Worm (Caenorhabditis elegans) whole organism, L2 larva: ENCODE measurements around the gene Y49E10.10.
"Not testable (repeated sequence)": the region's sequence is repeated elsewhere in the genome, so short reads cannot be mapped to it uniquely, and the experiment has no call there.

Experiments
- C34F6.9 ChIP-seq: fragments of 150-350 bp; optimal IDR thresholded peaks from 2 replicates; lab custom pipeline; 2014; ENCODE audit warnings: missing biosample characterization, missing genetic modification characterization
- F13H6.1 ChIP-seq: sonication (generic microtip); optimal IDR thresholded peaks from 2 replicates; lab custom pipeline; 2016; ENCODE audit warnings: missing genetic modification characterization, missing compliant biosample characterization
- Y55F3AM.14 ChIP-seq: fragments of 200-800 bp; sonication (Bioruptor generic); optimal IDR thresholded peaks from 2 replicates; lab custom pipeline; 2018; ENCODE audit warnings: mild to moderate bottlenecking, missing genetic modification characterization, missing compliant biosample characterization
- ZK546.5 ChIP-seq: sonication (generic microtip); optimal IDR thresholded peaks from 2 replicates; lab custom pipeline; 2017; ENCODE audit warnings: missing biosample characterization, missing genetic modification characterization
- aly-2 ChIP-seq: fragments of 150-350 bp; optimal IDR thresholded peaks from 2 replicates; lab custom pipeline; 2014; ENCODE audit warnings: missing biosample characterization, missing genetic modification characterization
- ama-1 ChIP-seq: fragments of 150-350 bp; optimal IDR thresholded peaks from 2 replicates; lab custom pipeline; 2018; ENCODE audit warnings: inconsistent platforms
- blmp-1 ChIP-seq: sonication (generic microtip); optimal IDR thresholded peaks from 2 replicates; lab custom pipeline; 2017; ENCODE audit warnings: missing genetic modification characterization, mild to moderate bottlenecking, missing compliant biosample characterization, antibody characterized with exemption, moderate library complexity; ENCODE audit not compliant: insufficient read depth
- ceh-16 ChIP-seq: fragments of 150-350 bp; optimal IDR thresholded peaks from 2 replicates; lab custom pipeline; 2014; ENCODE audit warnings: missing biosample characterization, missing genetic modification characterization
- crh-2 ChIP-seq: sonication (generic microtip); optimal IDR thresholded peaks from 2 replicates; lab custom pipeline; 2017; ENCODE audit warnings: missing biosample characterization, missing genetic modification characterization
- dmd-4 ChIP-seq: sonication (generic microtip); optimal IDR thresholded peaks from 2 replicates; lab custom pipeline; 2017; ENCODE audit warnings: missing biosample characterization, missing genetic modification characterization
- egl-27 ChIP-seq: sonication (generic microtip); optimal IDR thresholded peaks from 3 replicates; lab custom pipeline; 2017; ENCODE audit warnings: missing biosample characterization, missing genetic modification reagents, missing genetic modification characterization
- elt-1 ChIP-seq: fragments of 150-350 bp; optimal IDR thresholded peaks from 2 replicates; lab custom pipeline; 2014; ENCODE audit warnings: missing biosample characterization, missing genetic modification characterization
- elt-3 ChIP-seq: sonication (generic microtip); optimal IDR thresholded peaks from 2 replicates; lab custom pipeline; 2017; ENCODE audit warnings: missing biosample characterization, missing genetic modification characterization
- fos-1 ChIP-seq: fragments of 150-350 bp; optimal IDR thresholded peaks from 2 replicates; lab custom pipeline; 2014; ENCODE audit warnings: missing biosample characterization, missing genetic modification characterization
- gmeb-1 ChIP-seq: fragments of 150-350 bp; optimal IDR thresholded peaks from 2 replicates; lab custom pipeline; 2014; ENCODE audit warnings: missing biosample characterization, missing genetic modification characterization
- lin-11 ChIP-seq: fragments of 150-350 bp; sonication (generic microtip); optimal IDR thresholded peaks from 2 replicates; lab custom pipeline; 2014; ENCODE audit warnings: missing biosample characterization, missing genetic modification characterization, inconsistent platforms, mixed read lengths
- lin-13 ChIP-seq: fragments of 150-350 bp; optimal IDR thresholded peaks from 2 replicates; lab custom pipeline; 2014; ENCODE audit warnings: missing biosample characterization, missing genetic modification reagents, missing genetic modification characterization
- lin-39 ChIP-seq: fragments of 150-350 bp; optimal IDR thresholded peaks from 2 replicates; lab custom pipeline; 2014; ENCODE audit warnings: missing biosample characterization, missing genetic modification reagents, missing genetic modification characterization
- lsy-2 ChIP-seq, 2 experiments: fragments of 150-350 bp in 1 of 2; sonication (generic microtip) in 1 of 2; optimal IDR thresholded peaks; 2 replicates each; lab custom pipeline; 2014 to 2017; ENCODE audit warnings: missing biosample characterization in 2 of 2, missing genetic modification characterization in 2 of 2
- mab-5 ChIP-seq: fragments of 150-350 bp; optimal IDR thresholded peaks from 2 replicates; lab custom pipeline; 2014; ENCODE audit warnings: missing biosample characterization, missing genetic modification characterization
- mbf-1 ChIP-seq: sonication (generic microtip); optimal IDR thresholded peaks from 2 replicates; lab custom pipeline; 2017; ENCODE audit warnings: missing biosample characterization, missing genetic modification characterization
- nhr-11 ChIP-seq: fragments of 150-350 bp; optimal IDR thresholded peaks from 2 replicates; lab custom pipeline; 2014; ENCODE audit warnings: missing biosample characterization, missing genetic modification characterization
- nhr-12 ChIP-seq: fragments of 150-350 bp; optimal IDR thresholded peaks from 2 replicates; lab custom pipeline; 2014; ENCODE audit warnings: missing biosample characterization, missing genetic modification characterization
- nhr-129 ChIP-seq: fragments of 150-350 bp; optimal IDR thresholded peaks from 2 replicates; lab custom pipeline; 2014; ENCODE audit warnings: missing biosample characterization, missing genetic modification characterization
- nhr-21 ChIP-seq: fragments of 150-350 bp; optimal IDR thresholded peaks from 2 replicates; lab custom pipeline; 2014; ENCODE audit warnings: missing biosample characterization, missing genetic modification characterization
- nhr-23 ChIP-seq: fragments of 150-350 bp; optimal IDR thresholded peaks from 2 replicates; lab custom pipeline; 2014; ENCODE audit warnings: missing biosample characterization, missing genetic modification reagents, missing genetic modification characterization
- nhr-237 ChIP-seq: fragments of 150-350 bp; optimal IDR thresholded peaks from 2 replicates; lab custom pipeline; 2014; ENCODE audit warnings: missing biosample characterization, missing genetic modification characterization
- nhr-25 ChIP-seq: fragments of 150-350 bp; sonication (generic microtip); optimal IDR thresholded peaks from 3 replicates; lab custom pipeline; 2014; ENCODE audit warnings: missing biosample characterization, missing genetic modification characterization
- nhr-6 ChIP-seq: fragments of 150-350 bp; optimal IDR thresholded peaks from 2 replicates; lab custom pipeline; 2014; ENCODE audit warnings: missing biosample characterization, missing genetic modification characterization
- nhr-77 ChIP-seq: fragments of 150-350 bp; optimal IDR thresholded peaks from 2 replicates; lab custom pipeline; 2014; ENCODE audit warnings: missing biosample characterization, missing genetic modification characterization
- peb-1 ChIP-seq: fragments of 150-350 bp; optimal IDR thresholded peaks from 2 replicates; lab custom pipeline; 2014; ENCODE audit warnings: missing biosample characterization, missing genetic modification characterization
- sem-4 ChIP-seq: fragments of 150-350 bp; optimal IDR thresholded peaks from 2 replicates; lab custom pipeline; 2014; ENCODE audit warnings: missing biosample characterization, missing genetic modification reagents, missing genetic modification characterization
- skn-1 ChIP-seq: sonication (generic microtip); optimal IDR thresholded peaks from 2 replicates; lab custom pipeline; 2017; ENCODE audit warnings: missing biosample characterization, missing genetic modification characterization
- sma-3 ChIP-seq: sonication (generic microtip); optimal IDR thresholded peaks from 2 replicates; lab custom pipeline; 2016; ENCODE audit warnings: missing genetic modification reagents, missing genetic modification characterization, missing compliant biosample characterization
- sma-9 ChIP-seq, 2 experiments: fragments of 150-350 bp in 1 of 2; sonication (generic microtip) in 1 of 2; optimal IDR thresholded peaks; 2 replicates each; lab custom pipeline; 2014 to 2016; ENCODE audit warnings: missing genetic modification characterization in 2 of 2, mild to moderate bottlenecking in 1 of 2, missing biosample characterization in 1 of 2, missing compliant biosample characterization in 1 of 2, missing genetic modification reagents in 1 of 2, moderate library complexity in 1 of 2
- snpc-4 ChIP-seq: fragments of 150-350 bp; optimal IDR thresholded peaks from 2 replicates; lab custom pipeline; 2014; ENCODE audit warnings: missing biosample characterization, missing genetic modification characterization
- unc-39 ChIP-seq: fragments of 150-350 bp; optimal IDR thresholded peaks from 2 replicates; lab custom pipeline; 2014; ENCODE audit warnings: missing biosample characterization, missing genetic modification characterization
- unc-55 ChIP-seq: fragments of 150-350 bp; sonication (generic microtip); optimal IDR thresholded peaks from 3 replicates; lab custom pipeline; 2014; ENCODE audit warnings: missing biosample characterization, missing genetic modification reagents, missing genetic modification characterization
- unc-62 ChIP-seq: fragments of 150-350 bp; optimal IDR thresholded peaks from 2 replicates; lab custom pipeline; 2014; ENCODE audit warnings: missing biosample characterization, missing genetic modification reagents, missing genetic modification characterization
- ztf-1 ChIP-seq: fragments of 200-800 bp; sonication (Bioruptor generic); conservative IDR thresholded peaks from 2 replicates; pipeline ENCODE4 v1.3.6; 2022; ENCODE audit warnings: missing genetic modification characterization, missing compliant biosample characterization
- ztf-11 ChIP-seq: sonication (generic microtip); optimal IDR thresholded peaks from 2 replicates; lab custom pipeline; 2017; ENCODE audit warnings: missing biosample characterization, missing genetic modification characterization

Y49E10.10 gene

DNA sequence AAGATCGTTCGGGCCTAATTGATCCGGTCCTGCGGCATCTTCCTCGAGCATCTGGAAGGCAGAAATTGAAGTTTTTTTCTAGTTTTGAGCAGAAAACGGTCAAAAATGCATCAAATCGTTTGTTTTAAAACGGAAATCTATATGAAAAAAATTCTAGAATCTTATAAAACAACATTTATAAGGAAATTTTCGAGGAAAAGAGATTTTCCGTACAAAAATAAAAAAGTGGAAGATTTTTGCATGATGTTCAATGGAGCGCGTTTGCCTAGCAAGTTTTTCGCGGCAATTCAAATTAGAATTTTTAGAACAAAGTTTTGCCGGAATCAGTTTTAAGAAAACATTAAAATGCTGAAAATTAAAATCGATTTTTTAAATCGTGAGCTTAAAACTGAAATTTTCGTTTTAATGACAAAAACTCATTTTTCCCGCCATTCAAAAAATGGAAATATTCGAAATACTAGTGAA, 18.0 kb upstream of the Y49E10.10 start, which contains the start of gene pph-4.2:
pph-4.2 (minus strand) TSS at position 51 of the 465 bp plus-strand sequence.
- peak; percentile 92 for TF ChIP-seq gmeb-1
- peak; percentile 45 for TF ChIP-seq sem-4 (tag; lab: Kevin White, UChicago)
- TF ChIP-seq nhr-21, result no peak
- peak; percentile 62 for TF ChIP-seq C34F6.9 (tag; lab: Kevin White, UChicago)
- TF ChIP-seq crh-2 (tag; lab: Kevin White, UChicago), result peak; percentile 1
- TF ChIP-seq lsy-2 (tag; optimal IDR thresholded peaks at IDR 0.05; lab: Kevin White, UChicago), result peak in 1 of 2 experiments; percentile 63
- peak; percentile 76 for TF ChIP-seq unc-55 (GFP tag; lab: Kevin White, UChicago)
- TF ChIP-seq elt-1, result no peak
- no peak for TF ChIP-seq unc-39 (tag; lab: Kevin White, UChicago)
- peak; percentile 7 for TF ChIP-seq lin-13

DNA sequence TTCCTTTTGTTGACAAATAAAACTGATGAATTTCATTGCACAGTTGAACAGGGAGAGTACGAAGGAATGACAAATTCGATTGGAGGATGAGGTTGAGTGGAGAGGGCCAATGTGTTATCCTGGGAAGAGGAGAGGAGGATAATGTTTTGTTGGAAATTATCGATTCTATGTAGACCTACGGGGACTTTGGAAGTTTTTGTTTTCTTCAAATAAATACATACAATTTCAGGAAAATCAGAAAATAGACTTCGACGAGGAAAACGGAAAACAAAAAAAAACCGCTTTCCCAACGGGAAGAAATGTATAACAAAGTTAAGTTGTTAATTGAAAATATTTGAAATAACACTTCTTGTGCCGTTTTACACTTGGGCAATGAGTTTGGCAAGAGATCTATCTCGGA, 11.6 kb upstream of the Y49E10.10 start, which contains the start of gene Y49E10.4:
Y49E10.4 (minus strand) TSS at position 101 of the 400 bp plus-strand sequence.
- not testable (repeated sequence) for TF ChIP-seq unc-39, mab-5, dmd-4 (tag; lab: Kevin White, UChicago)

DNA sequence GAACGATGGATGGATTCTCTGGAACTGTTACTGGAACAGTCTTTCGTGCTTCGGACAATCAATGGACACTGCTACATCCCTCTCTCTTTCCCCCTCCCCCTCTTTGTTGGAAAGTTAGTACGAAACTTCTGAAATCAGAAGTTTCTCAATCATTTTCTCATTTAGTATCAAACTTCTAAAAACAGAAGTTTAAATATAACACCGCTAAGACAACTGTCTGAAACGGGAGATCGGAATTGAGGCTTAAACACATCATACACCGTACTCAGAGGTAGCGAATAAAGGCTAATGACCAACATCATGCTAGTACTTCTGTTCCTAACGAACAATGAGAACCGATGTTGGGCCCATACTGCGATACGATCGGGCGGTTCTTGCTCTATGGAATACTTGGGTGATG, 8.7 kb upstream of the Y49E10.10 start, which contains the start of gene Y49E10.30:
Y49E10.30 (plus strand) TSS at position 301 of the 400 bp plus-strand sequence.
- not testable (repeated sequence) for TF ChIP-seq ztf-11; ceh-16 (tag; lab: Kevin White, UChicago); unc-39 (tag; lab: Kevin White, UChicago)

ce11 chrIII:12388106-12388505, 7.2 kb upstream of the Y49E10.10 start:
- TF ChIP-seq lin-39, result no peak
- TF ChIP-seq aly-2 (tag; lab: Kevin White, UChicago), result no peak
- no peak for TF ChIP-seq unc-55 (GFP tag; lab: Kevin White, UChicago)
- TF ChIP-seq lin-11 (tag; lab: Kevin White, UChicago), result no peak
- TF ChIP-seq nhr-129 (tag; lab: Kevin White, UChicago), result no peak
- no peak for TF ChIP-seq nhr-23 (tag; lab: Kevin White, UChicago)
- no peak for TF ChIP-seq ZK546.5
- no peak for TF ChIP-seq nhr-21
- no peak for TF ChIP-seq ztf-11
- no peak for TF ChIP-seq sma-9 (GFP tag; optimal IDR thresholded peaks at IDR 0.05; lab: Kevin White, UChicago)
- no peak for TF ChIP-seq sma-9 (tag; optimal IDR thresholded peaks at IDR 0.05; lab: Kevin White, UChicago)
- TF ChIP-seq unc-62, result no peak
- TF ChIP-seq fos-1 (tag; lab: Kevin White, UChicago), result no peak
- TF ChIP-seq, all 48 proteins: peak for 0

DNA sequence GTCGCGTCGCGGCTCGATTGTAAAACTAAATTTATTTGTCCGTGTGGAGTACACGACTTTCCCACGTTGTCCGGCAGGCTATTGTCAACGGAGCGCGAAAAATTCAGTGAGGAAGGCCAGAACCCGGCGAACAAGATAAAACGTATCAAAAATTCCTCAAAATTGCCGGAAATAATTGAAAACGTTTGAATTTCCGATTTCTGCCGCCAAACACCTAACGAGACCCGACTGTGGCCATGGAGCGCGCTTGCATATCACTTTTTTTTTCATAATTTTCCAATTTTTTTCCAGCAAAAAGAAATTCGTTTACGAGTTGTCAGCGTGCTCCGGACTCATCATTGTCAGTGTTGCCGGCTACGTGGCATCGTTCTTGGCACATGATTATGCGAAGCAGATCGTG, 3.2 kb downstream of the Y49E10.10 start:
- TF ChIP-seq aly-2 (tag; lab: Kevin White, UChicago) (no peak), gmeb-1 (no peak)
- TF ChIP-seq, all 48 proteins: peak for 0

DNA sequence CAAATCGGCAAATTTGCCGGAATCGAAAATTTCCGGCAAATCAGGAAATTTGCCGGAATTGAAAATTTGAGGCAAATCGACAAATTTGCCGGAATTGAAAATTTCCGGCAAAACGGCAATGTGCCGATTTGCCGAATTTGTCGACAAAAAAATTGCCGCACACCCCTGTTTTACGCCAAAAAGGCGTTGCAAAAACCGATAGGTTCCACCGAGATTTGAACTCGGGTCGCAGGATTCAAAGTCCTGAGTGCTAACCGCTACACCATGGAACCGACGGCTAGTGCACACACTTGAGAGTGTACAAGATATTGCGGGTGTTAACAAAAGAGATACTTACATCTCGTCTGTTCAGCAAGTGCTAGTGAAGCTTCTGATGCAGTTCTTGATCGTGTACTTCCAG, 4.4 kb downstream of the Y49E10.10 start:
- TF ChIP-seq nhr-12 (tag; lab: Kevin White, UChicago) (no peak), nhr-77 (tag; lab: Kevin White, UChicago) (no peak), snpc-4 (tag; lab: Kevin White, UChicago) (no peak), crh-2 (tag; lab: Kevin White, UChicago) (no peak), blmp-1 (tag; lab: Kevin White, UChicago) (no peak), dmd-4 (tag; lab: Kevin White, UChicago) (no peak), nhr-11 (tag; lab: Kevin White, UChicago) (no peak), nhr-237 (tag; lab: Kevin White, UChicago) (no peak), F13H6.1 (tag; lab: Kevin White, UChicago) (no peak), nhr-6 (tag; lab: Kevin White, UChicago) (no peak), sma-3 (GFP tag; lab: Kevin White, UChicago) (peak; percentile 2), lin-13 (no peak), Y55F3AM.14 (GFP tag; lab: Kevin White, UChicago) (no peak), lsy-2 (tag; optimal IDR thresholded peaks at IDR 0.05; lab: Kevin White, UChicago) (peak in 1 of 2 experiments; percentile 12), nhr-129 (tag; lab: Kevin White, UChicago) (peak; percentile 59), egl-27 (no peak), nhr-23 (tag; lab: Kevin White, UChicago) (no peak), nhr-25 (tag; lab: Kevin White, UChicago) (no peak), sem-4 (tag; lab: Kevin White, UChicago) (no peak), gmeb-1 (no peak), peb-1 (tag; lab: Kevin White, UChicago) (no peak), unc-55 (GFP tag; lab: Kevin White, UChicago) (peak; percentile 6), sma-9 (GFP tag; optimal IDR thresholded peaks at IDR 0.05; lab: Kevin White, UChicago) (no peak), sma-9 (tag; optimal IDR thresholded peaks at IDR 0.05; lab: Kevin White, UChicago) (no peak), lin-11 (tag; lab: Kevin White, UChicago) (no peak), unc-39 (tag; lab: Kevin White, UChicago) (no peak), ztf-1 (GFP tag; lab: Robert Waterston, UW) (no peak), aly-2 (tag; lab: Kevin White, UChicago) (no peak), mbf-1 (no peak), skn-1 (no peak), elt-3 (tag; lab: Kevin White, UChicago) (no peak), ama-1 (lab: Kevin White, UChicago) (no peak)
